Worm (Caenorhabditis elegans) whole organism, L3 larva: ENCODE data around the gene K07E1.1.

ENCODE experiments used
- aly-2 ChIP-seq: fragments of 150-350 bp; optimal IDR thresholded peaks from 2 replicates; lab custom pipeline; 2014; ENCODE audit warnings: missing biosample characterization, missing genetic modification characterization
- elt-1 ChIP-seq: fragments of 150-350 bp; optimal IDR thresholded peaks from 2 replicates; lab custom pipeline; 2014; ENCODE audit warnings: missing biosample characterization, missing genetic modification characterization
- elt-3 ChIP-seq, 3 experiments: fragments of 150-350 bp in 1 of 3; sonication (generic microtip) in 2 of 3; optimal IDR thresholded peaks; 2 replicates in 2 of 3; 4 replicates in 1 of 3; lab custom pipeline; 2014 to 2017; ENCODE audit warnings: missing biosample characterization in 3 of 3, missing genetic modification characterization in 3 of 3
- jun-1 ChIP-seq: fragments of 150-350 bp; optimal IDR thresholded peaks from 2 replicates; lab custom pipeline; 2014; ENCODE audit warnings: missing biosample characterization, missing genetic modification reagents, missing genetic modification characterization
- nfya-1 ChIP-seq: sonication (generic microtip); optimal IDR thresholded peaks from 2 replicates; lab custom pipeline; 2017; ENCODE audit warnings: missing genetic modification characterization, mild to moderate bottlenecking, missing compliant biosample characterization, antibody characterized with exemption, moderate library complexity; ENCODE audit not compliant: insufficient read depth
- nhr-12 ChIP-seq: fragments of 150-350 bp; optimal IDR thresholded peaks from 2 replicates; lab custom pipeline; 2014; ENCODE audit warnings: missing biosample characterization, missing genetic modification characterization
- nhr-67 ChIP-seq: fragments of 150-350 bp; optimal IDR thresholded peaks from 2 replicates; lab custom pipeline; 2014; ENCODE audit warnings: missing biosample characterization, missing genetic modification characterization
- pqm-1 ChIP-seq: fragments of 150-350 bp; optimal IDR thresholded peaks from 2 replicates; lab custom pipeline; 2017; ENCODE audit warnings: missing biosample characterization, missing genetic modification characterization, inconsistent platforms
- skn-1 ChIP-seq: fragments of 150-350 bp; optimal IDR thresholded peaks from 2 replicates; lab custom pipeline; 2014; ENCODE audit warnings: missing biosample characterization, missing genetic modification characterization
- snpc-4 ChIP-seq: fragments of 150-350 bp; optimal IDR thresholded peaks from 2 replicates; lab custom pipeline; 2014; ENCODE audit warnings: missing biosample characterization, missing genetic modification characterization
- zag-1 ChIP-seq: fragments of 150-350 bp; optimal IDR thresholded peaks from 2 replicates; lab custom pipeline; 2014; ENCODE audit warnings: missing biosample characterization, missing genetic modification characterization
- ztf-4 ChIP-seq: fragments of 150-350 bp; optimal IDR thresholded peaks from 2 replicates; lab custom pipeline; 2014; ENCODE audit warnings: missing biosample characterization, missing genetic modification characterization

ce11 chrII:4600276-4600675 is 49.4 kb downstream of the K07E1.1 start:
- TF ChIP-seq snpc-4 (tag; lab: Kevin White, UChicago): no peak
- no peak for TF ChIP-seq aly-2 (tag; lab: Kevin White, UChicago)
- no peak for TF ChIP-seq nhr-67
- TF ChIP-seq elt-3 (tag; optimal IDR thresholded peaks at IDR 0.05; lab: Kevin White, UChicago): no peak
- TF ChIP-seq nfya-1: no peak
- TF ChIP-seq skn-1 (tag; lab: Kevin White, UChicago): no peak
- TF ChIP-seq jun-1 (tag; lab: Kevin White, UChicago): no peak
- no peak for TF ChIP-seq nhr-12
- TF ChIP-seq elt-1: no peak
- TF ChIP-seq zag-1 (tag; lab: Kevin White, UChicago): no peak
- TF ChIP-seq pqm-1 (tag; lab: Kevin White, UChicago): no peak
- no peak for TF ChIP-seq ztf-4 (tag; lab: Kevin White, UChicago)
